Worm (Caenorhabditis elegans) whole organism, late embryonic: Measurements from ENCODE around the gene F52G3.5.

Experiments
- F13H6.1 ChIP-seq: sonication (generic microtip); optimal IDR thresholded peaks from 2 replicates; lab custom pipeline; 2016; ENCODE audit warnings: missing genetic modification characterization, missing compliant biosample characterization
- ceh-34 ChIP-seq: sonication (generic microtip); optimal IDR thresholded peaks from 2 replicates; lab custom pipeline; 2016; ENCODE audit warnings: mild to moderate bottlenecking, missing genetic modification characterization, missing compliant biosample characterization
- elt-2 ChIP-seq: sonication (generic microtip); optimal IDR thresholded peaks from 2 replicates; lab custom pipeline; 2016; ENCODE audit warnings: missing genetic modification reagents, missing genetic modification characterization, missing compliant biosample characterization
- gmeb-2 ChIP-seq: sonication (generic microtip); optimal IDR thresholded peaks from 2 replicates; lab custom pipeline; 2016; ENCODE audit warnings: missing genetic modification characterization, inconsistent platforms, missing compliant biosample characterization
- hlh-15 ChIP-seq: sonication (generic microtip); optimal IDR thresholded peaks from 2 replicates; lab custom pipeline; 2016; ENCODE audit warnings: missing genetic modification characterization, missing compliant biosample characterization
- madf-2 ChIP-seq: sonication (generic microtip); optimal IDR thresholded peaks from 2 replicates; lab custom pipeline; 2017; ENCODE audit warnings: missing genetic modification characterization, missing compliant biosample characterization
- nhr-11 ChIP-seq: fragments of 150-350 bp; optimal IDR thresholded peaks from 2 replicates; lab custom pipeline; 2014; ENCODE audit warnings: missing biosample characterization, missing genetic modification characterization
- pag-3 ChIP-seq: sonication (generic microtip); optimal IDR thresholded peaks from 2 replicates; lab custom pipeline; 2016; ENCODE audit warnings: missing compliant biosample characterization, missing genetic modification characterization, borderline replicate concordance

ce11 chrX:16958015-16958414 lies 17.9 kb downstream of the F52G3.5 start:
- TF ChIP-seq nhr-11 = no peak
- no peak for TF ChIP-seq pag-3 (tag; lab: Kevin White, UChicago)
- TF ChIP-seq madf-2 (tag; lab: Kevin White, UChicago) = no peak
- no peak for TF ChIP-seq gmeb-2 (tag; lab: Kevin White, UChicago)
- TF ChIP-seq ceh-34 (tag; lab: Kevin White, UChicago) = no peak
- TF ChIP-seq hlh-15 = no peak
- TF ChIP-seq elt-2 (tag; lab: Kevin White, UChicago) = no peak
- TF ChIP-seq F13H6.1 = no peak
